Worm (Caenorhabditis elegans) whole organism, late embryonic: ENCODE results near the gene F34H10.4.

Experiments used
- C38D4.7 ChIP-seq: fragments of 200-800 bp; sonication (Bioruptor generic); optimal IDR thresholded peaks from 2 replicates; lab custom pipeline; 2018; ENCODE audit warnings: mild to moderate bottlenecking, missing genetic modification characterization, moderate library complexity, missing compliant biosample characterization
- T23F11.4 ChIP-seq: fragments of 200-800 bp; sonication (Bioruptor generic); optimal IDR thresholded peaks from 2 replicates; lab custom pipeline; 2018; ENCODE audit warnings: mild to moderate bottlenecking, missing genetic modification characterization, missing compliant biosample characterization
- Y22D7AL.16 ChIP-seq: sonication (generic microtip); optimal IDR thresholded peaks from 2 replicates; lab custom pipeline; 2016; ENCODE audit warnings: missing genetic modification characterization, missing compliant biosample characterization
- ceh-14 ChIP-seq: sonication (generic microtip); optimal IDR thresholded peaks from 2 replicates; lab custom pipeline; 2016; ENCODE audit warnings: missing genotype, missing genetic modification characterization, missing compliant biosample characterization
- ceh-2 ChIP-seq: sonication (generic microtip); optimal IDR thresholded peaks from 2 replicates; lab custom pipeline; 2016; ENCODE audit warnings: missing genotype, missing genetic modification characterization, missing compliant biosample characterization
- che-1 ChIP-seq: sonication (generic microtip); optimal IDR thresholded peaks from 2 replicates; lab custom pipeline; 2016; ENCODE audit warnings: mild to moderate bottlenecking, missing genetic modification characterization, missing compliant biosample characterization
- dve-1 ChIP-seq: sonication (generic microtip); optimal IDR thresholded peaks from 2 replicates; lab custom pipeline; 2017; ENCODE audit warnings: antibody characterized with exemption, mild to moderate bottlenecking, missing genetic modification characterization, missing compliant biosample characterization
- elt-4 ChIP-seq: sonication (generic microtip); optimal IDR thresholded peaks from 2 replicates; lab custom pipeline; 2016; ENCODE audit warnings: missing genetic modification characterization, missing compliant biosample characterization
- fkh-10 ChIP-seq: fragments of 150-350 bp; optimal IDR thresholded peaks from 2 replicates; lab custom pipeline; 2014; ENCODE audit warnings: missing biosample characterization, missing genetic modification reagents, missing genetic modification characterization
- gmeb-2 ChIP-seq: sonication (generic microtip); optimal IDR thresholded peaks from 2 replicates; lab custom pipeline; 2016; ENCODE audit warnings: missing genetic modification characterization, inconsistent platforms, missing compliant biosample characterization
- hlh-13 ChIP-seq: fragments of 200-800 bp; sonication (Bioruptor generic); optimal IDR thresholded peaks from 2 replicates; lab custom pipeline; 2018; ENCODE audit warnings: mild to moderate bottlenecking, missing genetic modification characterization, missing compliant biosample characterization
- hlh-30 ChIP-seq: sonication (generic microtip); optimal IDR thresholded peaks from 2 replicates; lab custom pipeline; 2017; ENCODE audit warnings: antibody characterized with exemption, missing genetic modification characterization, missing compliant biosample characterization; ENCODE audit not compliant: insufficient read depth
- madf-2 ChIP-seq: sonication (generic microtip); optimal IDR thresholded peaks from 2 replicates; lab custom pipeline; 2017; ENCODE audit warnings: missing genetic modification characterization, missing compliant biosample characterization
- mec-3 ChIP-seq: sonication (generic microtip); optimal IDR thresholded peaks from 2 replicates; lab custom pipeline; 2016; ENCODE audit warnings: borderline replicate concordance, missing genetic modification characterization, missing compliant biosample characterization
- nfya-1 ChIP-seq: sonication (generic microtip); optimal IDR thresholded peaks from 2 replicates; lab custom pipeline; 2017; ENCODE audit warnings: missing genetic modification characterization, mild to moderate bottlenecking, missing compliant biosample characterization, antibody characterized with exemption, moderate library complexity
- pqm-1 ChIP-seq: sonication (generic microtip); optimal IDR thresholded peaks from 2 replicates; lab custom pipeline; 2016; ENCODE audit warnings: missing genetic modification characterization, missing compliant biosample characterization
- ref-2 ChIP-seq: sonication (generic microtip); optimal IDR thresholded peaks from 2 replicates; lab custom pipeline; 2016; ENCODE audit warnings: missing genetic modification characterization, missing compliant biosample characterization
- rnt-1 ChIP-seq: sonication (generic microtip); optimal IDR thresholded peaks from 2 replicates; lab custom pipeline; 2016; ENCODE audit warnings: missing genetic modification characterization, missing compliant biosample characterization
- tbx-7 ChIP-seq: sonication (generic microtip); optimal IDR thresholded peaks from 2 replicates; lab custom pipeline; 2016; ENCODE audit warnings: missing genotype, missing genetic modification characterization, missing compliant biosample characterization
- ttx-3 ChIP-seq: sonication (generic microtip); optimal IDR thresholded peaks from 2 replicates; lab custom pipeline; 2016; ENCODE audit warnings: missing genetic modification reagents, missing genetic modification characterization, missing compliant biosample characterization
- unc-3 ChIP-seq, 2 experiments: fragments of 200-800 bp in 1 of 2; sonication (Bioruptor generic) in 1 of 2; sonication (generic microtip) in 1 of 2; conservative IDR thresholded peaks in 1 of 2; optimal IDR thresholded peaks in 1 of 2; 2 replicates each; pipeline versions ENCODE4 v1.3.6 to Lab custom; 2016 to 2022; ENCODE audit warnings: missing compliant biosample characterization in 2 of 2, missing genetic modification characterization in 2 of 2, missing genetic modification reagents in 1 of 2
- unc-55 ChIP-seq: sonication (generic microtip); optimal IDR thresholded peaks from 2 replicates; lab custom pipeline; 2017; ENCODE audit warnings: missing biosample characterization, missing genetic modification reagents, missing genetic modification characterization
- unc-86 ChIP-seq: sonication (generic microtip); optimal IDR thresholded peaks from 2 replicates; lab custom pipeline; 2016; ENCODE audit warnings: missing genetic modification characterization, missing compliant biosample characterization
- zip-5 ChIP-seq: sonication (generic microtip); optimal IDR thresholded peaks from 2 replicates; lab custom pipeline; 2016; ENCODE audit warnings: missing genetic modification characterization, missing compliant biosample characterization

The F34H10.4 gene

ce11 chrX:9697655-9698054 is 49.3 kb downstream of the F34H10.4 start:
- TF ChIP-seq madf-2 (tag; lab: Kevin White, UChicago) (no peak), zip-5 (tag; lab: Kevin White, UChicago) (no peak), nfya-1 (tag; lab: Kevin White, UChicago) (no peak), elt-4 (tag; lab: Kevin White, UChicago) (no peak), pqm-1 (tag; lab: Kevin White, UChicago) (no peak), hlh-13 (GFP tag; lab: Kevin White, UChicago) (no peak), hlh-30 (tag; lab: Kevin White, UChicago) (no peak), ceh-14 (no peak), mec-3 (tag; lab: Kevin White, UChicago) (no peak)

- TF ChIP-seq unc-55 (GFP tag; lab: Kevin White, UChicago) (no peak), rnt-1 (tag; lab: Kevin White, UChicago) (no peak), dve-1 (tag; lab: Kevin White, UChicago) (no peak), fkh-10 (GFP tag; lab: Kevin White, UChicago) (no peak), che-1 (no peak), hlh-13 (GFP tag; lab: Kevin White, UChicago) (no peak), tbx-7 (tag; lab: Kevin White, UChicago) (no peak), unc-86 (tag; lab: Kevin White, UChicago) (no peak), ref-2 (no peak), Y22D7AL.16 (no peak), ttx-3 (tag; lab: Kevin White, UChicago) (no peak), gmeb-2 (tag; lab: Kevin White, UChicago) (no peak), unc-3 (GFP tag; conservative IDR thresholded peaks at IDR 0.05; lab: Robert Waterston, UW) (no peak), unc-3 (tag; optimal IDR thresholded peaks at IDR 0.05; lab: Kevin White, UChicago) (no peak), T23F11.4 (GFP tag; lab: Kevin White, UChicago) (no peak), C38D4.7 (GFP tag; lab: Kevin White, UChicago) (no peak), ceh-2 (tag; lab: Kevin White, UChicago) (no peak)
Measured at ce11 chrX:9698359-9698758, 50.0 kb downstream of the F34H10.4 start, which contains the start of gene dyf-7. dyf-7 (plus strand) TSS chrX:9698659.
